Fruit fly (Drosophila melanogaster) whole organism, prepupa: ENCODE measurements around the gene CG8861.
A peak's percentile ranks its signal among the peaks of the same experiment; 100 is the strongest.

ENCODE experiments used
- Blimp-1 ChIP-seq: fragments of 200-800 bp; sonication (Bioruptor generic); optimal IDR thresholded peaks from 3 replicates; lab custom pipeline; 2017; ENCODE audit warnings: missing biosample characterization, missing genetic modification characterization, mild to moderate bottlenecking, moderate library complexity, missing genetic modification reagents
- CG10669 ChIP-seq: fragments of 200-800 bp; sonication (Bioruptor generic); optimal IDR thresholded peaks from 3 replicates; lab custom pipeline; 2018; ENCODE audit warnings: missing biosample characterization, mild to moderate bottlenecking, missing genetic modification characterization, moderate library complexity
- CG11902 ChIP-seq: fragments of 200-800 bp; sonication (Bioruptor generic); optimal IDR thresholded peaks from 3 replicates; lab custom pipeline; 2016; ENCODE audit warnings: missing biosample characterization, missing genetic modification characterization
- CG16779 ChIP-seq: fragments of 200-800 bp; sonication (Bioruptor generic); optimal IDR thresholded peaks from 3 replicates; lab custom pipeline; 2017; ENCODE audit warnings: missing biosample characterization, mild to moderate bottlenecking, missing genetic modification characterization
- CG32006 ChIP-seq: fragments of 200-800 bp; sonication (Bioruptor generic); optimal IDR thresholded peaks from 3 replicates; lab custom pipeline; 2017; ENCODE audit warnings: missing biosample characterization, mild to moderate bottlenecking, missing genetic modification characterization
- CG34406 ChIP-seq: fragments of 200-800 bp; sonication (Bioruptor generic); optimal IDR thresholded peaks from 3 replicates; lab custom pipeline; 2016; ENCODE audit warnings: missing biosample characterization, missing genetic modification characterization
- CG3919 ChIP-seq: fragments of 200-800 bp; sonication (Bioruptor generic); optimal IDR thresholded peaks from 3 replicates; lab custom pipeline; 2016; ENCODE audit warnings: missing biosample characterization, missing genetic modification characterization
- CG6163 ChIP-seq: fragments of 200-800 bp; sonication (Bioruptor generic); IDR thresholded peaks from 3 replicates; pipeline ENCODE4 v1.3.6; 2022; ENCODE audit warnings: missing biosample characterization, missing genetic modification characterization
- CG6276 ChIP-seq: fragments of 200-800 bp; sonication (Bioruptor generic); optimal IDR thresholded peaks from 2 replicates; lab custom pipeline; 2017; ENCODE audit warnings: missing biosample characterization, mild to moderate bottlenecking, missing genetic modification characterization
- CG6808 ChIP-seq: fragments of 200-800 bp; sonication (Bioruptor generic); optimal IDR thresholded peaks from 3 replicates; lab custom pipeline; 2017; ENCODE audit warnings: missing biosample characterization, missing genetic modification characterization, mild to moderate bottlenecking, moderate library complexity, missing genetic modification reagents
- CG6854 ChIP-seq: fragments of 200-800 bp; sonication (Bioruptor generic); optimal IDR thresholded peaks from 2 replicates; lab custom pipeline; 2017; ENCODE audit warnings: missing biosample characterization, mild to moderate bottlenecking, missing genetic modification characterization
- CG7368 ChIP-seq: fragments of 200-800 bp; sonication (Bioruptor generic); optimal IDR thresholded peaks from 3 replicates; lab custom pipeline; 2016; ENCODE audit warnings: missing biosample characterization, missing genetic modification characterization
- CG8119 ChIP-seq: fragments of 200-800 bp; sonication (Bioruptor generic); IDR thresholded peaks from 3 replicates; pipeline ENCODE4 v1.3.6; 2022; ENCODE audit warnings: missing biosample characterization, missing genetic modification characterization
- CG8319 ChIP-seq: fragments of 200-800 bp; sonication (Bioruptor generic); optimal IDR thresholded peaks from 3 replicates; lab custom pipeline; 2016; ENCODE audit warnings: missing biosample characterization, missing genetic modification characterization
- CG8632 ChIP-seq: fragments of 200-800 bp; sonication (Bioruptor generic); optimal IDR thresholded peaks from 3 replicates; lab custom pipeline; 2016; ENCODE audit warnings: missing biosample characterization, missing genetic modification characterization
- Eip78C ChIP-seq: fragments of 200-800 bp; sonication (Bioruptor generic); peaks from one replicate; lab custom pipeline; 2016; ENCODE audit warnings: missing biosample characterization, missing genetic modification characterization
- Eip93F ChIP-seq: fragments of 200-800 bp; sonication (Bioruptor generic); optimal IDR thresholded peaks from 2 replicates; lab custom pipeline; 2016; ENCODE audit warnings: missing biosample characterization, mild to moderate bottlenecking, missing genetic modification characterization
- Hr38 ChIP-seq: sonication (Bioruptor generic); optimal IDR thresholded peaks from 2 replicates; lab custom pipeline; 2016; ENCODE audit warnings: missing biosample characterization, missing genetic modification characterization
- Met ChIP-seq: fragments of 200-800 bp; sonication (Bioruptor generic); optimal IDR thresholded peaks from 3 replicates; lab custom pipeline; 2016; ENCODE audit warnings: missing biosample characterization, missing genetic modification characterization
- OdsH ChIP-seq: fragments of 200-800 bp; sonication (Bioruptor generic); optimal IDR thresholded peaks from 3 replicates; lab custom pipeline; 2016; ENCODE audit warnings: missing biosample characterization, missing genetic modification characterization
- Sox102F ChIP-seq: fragments of 200-800 bp; sonication (Bioruptor generic); optimal IDR thresholded peaks from 2 replicates; lab custom pipeline; 2016; ENCODE audit warnings: missing biosample characterization, mild to moderate bottlenecking, missing genetic modification characterization
- Sox15 ChIP-seq: fragments of 200-800 bp; sonication (Bioruptor generic); optimal IDR thresholded peaks from 3 replicates; lab custom pipeline; 2016; ENCODE audit warnings: missing biosample characterization, missing genetic modification characterization
- acj6 ChIP-seq: fragments of 200-800 bp; sonication (Bioruptor generic); optimal IDR thresholded peaks from 3 replicates; lab custom pipeline; 2016; ENCODE audit warnings: missing biosample characterization, missing genetic modification characterization
- cyc ChIP-seq: fragments of 200-800 bp; sonication (Bioruptor generic); optimal IDR thresholded peaks from 3 replicates; lab custom pipeline; 2016; ENCODE audit warnings: missing biosample characterization, missing genetic modification characterization
- dsx ChIP-seq: fragments of 200-800 bp; optimal IDR thresholded peaks from 3 replicates; lab custom pipeline; 2019; ENCODE audit warnings: missing biosample characterization, mild to moderate bottlenecking, missing genetic modification characterization, moderate library complexity; ENCODE audit not compliant: poor library complexity, severe bottlenecking
- esn ChIP-seq: fragments of 200-800 bp; sonication (Bioruptor generic); optimal IDR thresholded peaks from 2 replicates; lab custom pipeline; 2016; ENCODE audit warnings: missing biosample characterization, mild to moderate bottlenecking, missing genetic modification characterization, moderate library complexity
- fd85E ChIP-seq: fragments of 200-800 bp; sonication (Bioruptor generic); optimal IDR thresholded peaks from 3 replicates; lab custom pipeline; 2016; ENCODE audit warnings: missing biosample characterization, missing genetic modification characterization
- fkh ChIP-seq: fragments of 200-800 bp; sonication (Bioruptor generic); optimal IDR thresholded peaks from 3 replicates; lab custom pipeline; 2017; ENCODE audit warnings: missing biosample characterization, mild to moderate bottlenecking, missing genetic modification characterization, moderate library complexity
- lz ChIP-seq: fragments of 200-800 bp; sonication (Bioruptor generic); optimal IDR thresholded peaks from 3 replicates; lab custom pipeline; 2016; ENCODE audit warnings: missing biosample characterization, missing genetic modification characterization
- net ChIP-seq: fragments of 200-800 bp; sonication (Bioruptor generic); optimal IDR thresholded peaks from 3 replicates; lab custom pipeline; 2016; ENCODE audit warnings: missing biosample characterization, missing genetic modification characterization
- pdm3 ChIP-seq: fragments of 200-800 bp; sonication (Bioruptor generic); optimal IDR thresholded peaks from 3 replicates; lab custom pipeline; 2016; ENCODE audit warnings: missing biosample characterization, missing genetic modification characterization
- salr ChIP-seq, 2 experiments: fragments of 200-800 bp; sonication (Bioruptor generic); optimal IDR thresholded peaks; 3 replicates each; lab custom pipeline; 2016 to 2018; ENCODE audit warnings: missing biosample characterization in 2 of 2, missing genetic modification characterization in 2 of 2, mild to moderate bottlenecking in 1 of 2
- spab ChIP-seq: fragments of 200-800 bp; sonication (Bioruptor generic); optimal IDR thresholded peaks from 2 replicates; lab custom pipeline; 2017; ENCODE audit warnings: missing biosample characterization, mild to moderate bottlenecking, missing genetic modification characterization, missing genetic modification reagents
- svp ChIP-seq: fragments of 200-800 bp; sonication (Bioruptor generic); peaks from one replicate; lab custom pipeline; 2016; ENCODE audit warnings: missing biosample characterization, missing genetic modification characterization
- vri ChIP-seq: fragments of 200-800 bp; sonication (Bioruptor generic); optimal IDR thresholded peaks from 3 replicates; lab custom pipeline; 2016; ENCODE audit warnings: missing biosample characterization, mild to moderate bottlenecking, missing genetic modification characterization

The CG8861 gene

DNA sequence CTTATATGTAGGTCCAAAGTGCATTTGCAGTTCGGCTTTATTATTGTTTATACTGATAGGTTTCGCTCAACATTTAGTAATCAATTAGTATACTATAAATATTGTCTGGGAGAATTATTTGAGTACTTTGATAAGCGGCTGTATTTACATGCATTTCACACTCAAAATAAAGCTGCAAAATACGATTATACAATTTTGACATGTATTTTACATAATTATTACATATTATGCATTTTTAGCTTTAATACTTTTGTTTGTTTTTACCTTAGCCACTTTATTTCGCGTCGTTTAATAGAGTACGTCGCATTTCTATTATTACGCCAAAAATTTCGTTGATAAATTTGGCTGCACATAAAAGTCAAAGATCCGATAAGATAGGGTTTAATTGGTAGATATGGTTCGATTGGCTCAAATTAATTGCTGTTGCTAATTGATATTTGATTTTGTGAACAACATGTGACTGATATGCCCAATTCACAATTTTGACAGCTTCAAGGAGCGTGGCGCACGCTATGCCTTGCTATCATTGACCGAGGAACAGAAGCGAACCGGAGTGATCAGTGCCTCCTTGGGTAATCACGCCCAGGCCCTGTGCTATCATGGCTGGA is 37.7 kb upstream of the CG8861 start:
- no peak for TF ChIP-seq CG8119
- peak; percentile 76 for TF ChIP-seq vri (GFP tag; lab: Kevin White, UChicago)
- TF ChIP-seq CG6808 (GFP tag; lab: Kevin White, UChicago), result peak; percentile 2
- peak; percentile 32 for TF ChIP-seq Eip93F (GFP tag; lab: Kevin White, UChicago)
- no peak for TF ChIP-seq OdsH (GFP tag; lab: Kevin White, UChicago)
- TF ChIP-seq lz (GFP tag; lab: Kevin White, UChicago), result no peak
- TF ChIP-seq net (GFP tag; lab: Kevin White, UChicago), result no peak
- TF ChIP-seq Eip78C (GFP tag; lab: Kevin White, UChicago), result peak; percentile 39

- TF ChIP-seq CG32006 (no peak), svp (GFP tag; lab: Kevin White, UChicago) (peak; percentile 94)
- TF ChIP-seq, all 60 proteins: peak for 1
Observed at dm6 chr3R:9365121-9365520, 36.8 kb upstream of the CG8861 start, which contains the start of gene Srr. Gene Srr (plus strand): TSS chr3R:9365398.

- TF ChIP-seq svp (GFP tag; lab: Kevin White, UChicago), result peak; percentile 93
- TF ChIP-seq CG8319 (GFP tag; lab: Kevin White, UChicago), result no peak
- peak; percentile 10 for TF ChIP-seq fkh
- no peak for TF ChIP-seq net (GFP tag; lab: Kevin White, UChicago)
- peak; percentile 65 for TF ChIP-seq Eip78C (GFP tag; lab: Kevin White, UChicago)
- TF ChIP-seq, all 60 proteins: peak for 3
Observed at dm6 chr3R:9363066-9363719, 34.9 kb upstream of the CG8861 start, which contains the start of gene CG18473. Gene CG18473 (plus strand): TSS chr3R:9363305.

DNA sequence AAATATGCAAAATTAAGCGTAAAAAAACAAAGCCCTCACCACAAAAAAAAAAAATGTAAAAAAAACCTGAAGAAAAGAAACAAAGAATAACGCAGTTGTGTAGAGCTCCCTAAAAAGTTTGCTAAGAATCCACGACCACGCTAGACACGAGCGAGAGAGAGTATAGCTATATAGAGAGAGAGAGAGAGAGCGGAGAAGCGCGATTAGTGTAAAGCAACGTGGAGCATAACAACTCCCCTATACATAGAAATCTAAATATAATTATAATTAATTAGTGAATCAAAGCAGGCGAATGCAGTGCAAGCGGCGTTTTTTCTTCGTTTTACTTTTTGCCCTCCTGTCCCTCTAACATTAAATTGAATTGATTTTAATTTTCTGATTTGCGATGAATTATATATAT is 31.1 kb upstream of the CG8861 start:
- TF ChIP-seq salr (GFP tag; optimal IDR thresholded peaks at IDR 0.05; lab: Kevin White, UChicago) (no peak), Hr38 (GFP tag; lab: Kevin White, UChicago) (no peak), CG10669 (GFP tag; lab: Kevin White, UChicago) (no peak), CG6808 (GFP tag; lab: Kevin White, UChicago) (no peak), acj6 (no peak), CG7368 (GFP tag; lab: Kevin White, UChicago) (no peak), CG6163 (GFP tag; lab: Robert Waterston, UW) (no peak), Sox102F (no peak), Met (no peak), cyc (GFP tag; lab: Kevin White, UChicago) (no peak), spab (GFP tag; lab: Kevin White, UChicago) (no peak), pdm3 (no peak), fd85E (GFP tag; lab: Kevin White, UChicago) (no peak), Sox15 (no peak), CG8632 (GFP tag; lab: Kevin White, UChicago) (no peak), CG3919 (GFP tag; lab: Kevin White, UChicago) (no peak), CG8119 (no peak)

- TF ChIP-seq Sox15 (no peak), svp (GFP tag; lab: Kevin White, UChicago) (no peak), CG8632 (GFP tag; lab: Kevin White, UChicago) (no peak), spab (GFP tag; lab: Kevin White, UChicago) (no peak), acj6 (no peak), pdm3 (no peak), Blimp-1 (GFP tag; lab: Kevin White, UChicago) (no peak), esn (GFP tag; lab: Kevin White, UChicago) (no peak), lz (GFP tag; lab: Kevin White, UChicago) (no peak), CG6854 (no peak), dsx (no peak), OdsH (GFP tag; lab: Kevin White, UChicago) (no peak), CG7368 (GFP tag; lab: Kevin White, UChicago) (no peak), CG6276 (GFP tag; lab: Kevin White, UChicago) (no peak), CG11902 (no peak), CG16779 (tag; lab: Kevin White, UChicago) (no peak), CG34406 (no peak)
Observed at dm6 chr3R:9355195-9355594, 26.9 kb upstream of the CG8861 start, which contains the start of gene CG43675. Gene CG43675 (plus strand): TSS chr3R:9355495.
